Worm (Caenorhabditis elegans) whole organism, L2 larva: ENCODE results near the gene crn-7.

Source experiments
- blmp-1 ChIP-seq: sonication (generic microtip); optimal IDR thresholded peaks from 2 replicates; lab custom pipeline; 2017; ENCODE audit warnings: missing genetic modification characterization, mild to moderate bottlenecking, missing compliant biosample characterization, antibody characterized with exemption, moderate library complexity; ENCODE audit not compliant: insufficient read depth
- nhr-10 ChIP-seq: sonication (generic microtip); optimal IDR thresholded peaks from 2 replicates; lab custom pipeline; 2017; ENCODE audit warnings: missing biosample characterization, missing genetic modification characterization
- sma-3 ChIP-seq: sonication (generic microtip); optimal IDR thresholded peaks from 2 replicates; lab custom pipeline; 2016; ENCODE audit warnings: missing genetic modification reagents, missing genetic modification characterization, missing compliant biosample characterization
- snpc-4 ChIP-seq: fragments of 150-350 bp; optimal IDR thresholded peaks from 2 replicates; lab custom pipeline; 2014; ENCODE audit warnings: missing biosample characterization, missing genetic modification characterization
- unc-55 ChIP-seq: fragments of 150-350 bp; sonication (generic microtip); optimal IDR thresholded peaks from 3 replicates; lab custom pipeline; 2014; ENCODE audit warnings: missing biosample characterization, missing genetic modification reagents, missing genetic modification characterization

ce11 chrIII:8227511-8227910, 40.8 kb upstream of the crn-7 start, which contains the start of gene fbxl-1:
- TF ChIP-seq nhr-10 (tag; lab: Kevin White, UChicago): no peak
- TF ChIP-seq unc-55 (GFP tag; lab: Kevin White, UChicago): peak; percentile 76
- no peak for TF ChIP-seq blmp-1
- TF ChIP-seq sma-3: peak; percentile 53
- peak; percentile 64 for TF ChIP-seq snpc-4
